Fruit fly (Drosophila melanogaster) whole organism, wandering third instar larva: ENCODE measurements around the gene CG43732.

Experiments
- Abd-B ChIP-seq: fragments of >200 bp; optimal IDR thresholded peaks from 2 replicates; lab custom pipeline; 2017; ENCODE audit warnings: missing biosample characterization, missing genetic modification characterization
- CG32264 ChIP-seq: fragments of 200-800 bp; sonication (Bioruptor generic); optimal IDR thresholded peaks from 2 replicates; lab custom pipeline; 2016; ENCODE audit warnings: missing biosample characterization, missing genetic modification characterization
- CG9705 ChIP-seq: fragments of 200-800 bp; sonication (Bioruptor generic); optimal IDR thresholded peaks from 2 replicates; lab custom pipeline; 2018; ENCODE audit warnings: missing biosample characterization, mild to moderate bottlenecking, missing genetic modification characterization
- CrebA ChIP-seq: fragments of 200-800 bp; sonication (Bioruptor generic); optimal IDR thresholded peaks from 2 replicates; lab custom pipeline; 2016; ENCODE audit warnings: missing biosample characterization, mild to moderate bottlenecking, missing genetic modification characterization, borderline replicate concordance
- Dif ChIP-seq: fragments of 200-275, 200-300 bp; sonication (Bioruptor generic); optimal IDR thresholded peaks from 2 replicates; lab custom pipeline; 2018; ENCODE audit warnings: missing biosample characterization, missing genetic modification characterization; ENCODE audit not compliant: partially characterized antibody
- HLH106 ChIP-seq: fragments of 200-800 bp; optimal IDR thresholded peaks from 3 replicates; lab custom pipeline; 2019; ENCODE audit warnings: missing biosample characterization, mild to moderate bottlenecking, missing genetic modification characterization, moderate library complexity
- Hnf4 ChIP-seq: fragments of 200-800 bp; sonication (Bioruptor generic); optimal IDR thresholded peaks from 2 replicates; lab custom pipeline; 2016; ENCODE audit warnings: missing biosample characterization, mild to moderate bottlenecking, missing genetic modification characterization
- Hr78 ChIP-seq: fragments of >200 bp; optimal IDR thresholded peaks from 2 replicates; lab custom pipeline; 2017; ENCODE audit warnings: missing biosample characterization, missing genetic modification characterization
- Hr83 ChIP-seq: fragments of 200-300 bp; sonication (Bioruptor generic); optimal IDR thresholded peaks from 2 replicates; lab custom pipeline; 2016; ENCODE audit warnings: missing biosample characterization, mild to moderate bottlenecking, missing genetic modification characterization, moderate library complexity; ENCODE audit not compliant: poor library complexity, severe bottlenecking
- Mio ChIP-seq: sonication (Bioruptor generic); optimal IDR thresholded peaks from 2 replicates; lab custom pipeline; 2016; ENCODE audit warnings: missing biosample characterization, missing genetic modification characterization
- N ChIP-seq: fragments of >200 bp; optimal IDR thresholded peaks from 2 replicates; lab custom pipeline; 2018; ENCODE audit warnings: missing biosample characterization, missing external identifiers, missing genetic modification characterization
- OdsH ChIP-seq: fragments of 200-800 bp; sonication (Bioruptor generic); optimal IDR thresholded peaks from 2 replicates; lab custom pipeline; 2016; ENCODE audit warnings: missing biosample characterization, mild to moderate bottlenecking, missing genetic modification characterization
- Rel ChIP-seq, 2 experiments: fragments of 200-800 bp; sonication (Bioruptor generic) in 1 of 2; optimal IDR thresholded peaks; 2 replicates in 1 of 2; 3 replicates in 1 of 2; lab custom pipeline; 2016 to 2019; ENCODE audit warnings: mild to moderate bottlenecking in 2 of 2, missing biosample characterization in 2 of 2, missing genetic modification characterization in 2 of 2, moderate library complexity in 1 of 2
- Sp1 ChIP-seq: fragments of 200-800 bp; sonication (Bioruptor generic); optimal IDR thresholded peaks from 3 replicates; lab custom pipeline; 2019; ENCODE audit warnings: missing biosample characterization, mild to moderate bottlenecking, missing genetic modification characterization, moderate library complexity
- Vsx2 ChIP-seq: fragments of 200-300, 225-300 bp; sonication (Bioruptor generic); optimal IDR thresholded peaks from 2 replicates; lab custom pipeline; 2018; ENCODE audit warnings: missing biosample characterization, missing genetic modification characterization; ENCODE audit not compliant: partially characterized antibody
- br ChIP-seq: fragments of 200-800 bp; sonication (Bioruptor generic); optimal IDR thresholded peaks from 2 replicates; lab custom pipeline; 2016; ENCODE audit warnings: missing biosample characterization, missing genetic modification characterization
- brk ChIP-seq: fragments of 200-800 bp; sonication (Bioruptor generic); optimal IDR thresholded peaks from 2 replicates; lab custom pipeline; 2016; ENCODE audit warnings: missing biosample characterization, mild to moderate bottlenecking, missing genetic modification characterization
- dl ChIP-seq, 2 experiments: fragments of 175-275, 200-275 bp in 1 of 2; fragments of 200-275 bp in 1 of 2; sonication (Bioruptor generic); optimal IDR thresholded peaks; lab custom pipeline; 2018; ENCODE audit warnings: mild to moderate bottlenecking in 2 of 2, missing biosample characterization in 2 of 2, missing genetic modification characterization in 2 of 2, moderate library complexity in 2 of 2; ENCODE audit not compliant: partially characterized antibody in 2 of 2, insufficient read depth in 1 of 2
- dmrt93B ChIP-seq: fragments of 200-800 bp; sonication (Bioruptor generic); optimal IDR thresholded peaks from 2 replicates; lab custom pipeline; 2018; ENCODE audit warnings: missing biosample characterization, mild to moderate bottlenecking, missing genetic modification characterization
- dsf ChIP-seq: sonication (Bioruptor generic); optimal IDR thresholded peaks from 2 replicates; lab custom pipeline; 2016; ENCODE audit warnings: missing biosample characterization, missing genetic modification characterization, borderline replicate concordance
- ey ChIP-seq: fragments of 200-800 bp; sonication (Bioruptor generic); optimal IDR thresholded peaks from 2 replicates; lab custom pipeline; 2016; ENCODE audit warnings: missing biosample characterization, missing genetic modification characterization
- foxo ChIP-seq, 2 experiments: fragments of 200-800 bp; sonication (Bioruptor generic); optimal IDR thresholded peaks; 2 replicates in 1 of 2; 3 replicates in 1 of 2; lab custom pipeline; 2016 to 2017; ENCODE audit warnings: missing biosample characterization in 2 of 2, missing genetic modification characterization in 2 of 2
- fru ChIP-seq: fragments of 200-800 bp; sonication (Bioruptor generic); optimal IDR thresholded peaks from 3 replicates; lab custom pipeline; 2016; ENCODE audit warnings: missing biosample characterization, mild to moderate bottlenecking, missing genetic modification characterization
- h ChIP-seq: fragments of 200-800 bp; sonication (Bioruptor generic); optimal IDR thresholded peaks from 3 replicates; lab custom pipeline; 2016; ENCODE audit warnings: missing biosample characterization, mild to moderate bottlenecking, missing genetic modification characterization
- jim ChIP-seq: fragments of 175-275, 200-325 bp; sonication (Bioruptor generic); optimal IDR thresholded peaks from 2 replicates; lab custom pipeline; 2016; ENCODE audit warnings: missing biosample characterization, mild to moderate bottlenecking, missing genetic modification characterization
- lola ChIP-seq: fragments of >200 bp; optimal IDR thresholded peaks from 2 replicates; lab custom pipeline; 2017; ENCODE audit warnings: missing biosample characterization, missing genetic modification characterization
- pan ChIP-seq: fragments of >200 bp; optimal IDR thresholded peaks from 2 replicates; lab custom pipeline; 2017
- psq ChIP-seq: fragments of 200-800 bp; sonication (Bioruptor generic); optimal IDR thresholded peaks from 3 replicates; lab custom pipeline; 2017; ENCODE audit warnings: missing biosample characterization, mild to moderate bottlenecking, missing genetic modification characterization, moderate library complexity
- rgr ChIP-seq: fragments of 200-800 bp; sonication (Bioruptor generic); optimal IDR thresholded peaks from 3 replicates; lab custom pipeline; 2016; ENCODE audit warnings: missing biosample characterization, mild to moderate bottlenecking, missing genetic modification characterization
- sage ChIP-seq: fragments of 200-800 bp; sonication (Bioruptor generic); optimal IDR thresholded peaks from 2 replicates; lab custom pipeline; 2016; ENCODE audit warnings: missing biosample characterization, mild to moderate bottlenecking, missing genetic modification characterization
- sv ChIP-seq: fragments of 200-800 bp; sonication (Bioruptor generic); optimal IDR thresholded peaks from 3 replicates; lab custom pipeline; 2016; ENCODE audit warnings: missing biosample characterization, missing genetic modification characterization
- tai ChIP-seq: sonication (Bioruptor generic); optimal IDR thresholded peaks from 2 replicates; lab custom pipeline; 2016; ENCODE audit warnings: missing biosample characterization, missing genetic modification characterization
- usp ChIP-seq: fragments of >200 bp; optimal IDR thresholded peaks from 2 replicates; lab custom pipeline; 2017; ENCODE audit warnings: missing biosample characterization, missing genetic modification characterization
- woc ChIP-seq: sonication (Bioruptor generic); optimal IDR thresholded peaks from 2 replicates; lab custom pipeline; 2016; ENCODE audit warnings: missing biosample characterization, mild to moderate bottlenecking, missing genetic modification characterization

CG43732 gene

dm6 chr3R:18910336-18910735 is 39.7 kb upstream of the CG43732 start:
- TF ChIP-seq CG32264 (GFP tag; lab: Kevin White, UChicago) (no peak), fru (GFP tag; lab: Kevin White, UChicago) (no peak), h (GFP tag; lab: Kevin White, UChicago) (no peak), dsf (GFP tag; lab: Kevin White, UChicago) (no peak), Dif (GFP tag; lab: Kevin White, UChicago) (no peak), tai (GFP tag; lab: Kevin White, UChicago) (no peak), Rel (GFP tag; optimal IDR thresholded peaks at IDR 0.05; lab: Kevin White, UChicago) (no peak), Rel (tag; optimal IDR thresholded peaks at IDR 0.05; lab: Kevin White, UChicago) (no peak), HLH106 (tag; lab: Kevin White, UChicago) (no peak), sage (GFP tag; lab: Kevin White, UChicago) (no peak), dmrt93B (GFP tag; lab: Kevin White, UChicago) (no peak), br (GFP tag; lab: Kevin White, UChicago) (no peak), lola (GFP tag; lab: Kevin White, UChicago) (no peak), Hr78 (GFP tag; lab: Kevin White, UChicago) (no peak), psq (no peak), usp (GFP tag; lab: Kevin White, UChicago) (no peak), Vsx2 (no peak), woc (no peak), foxo (GFP tag; optimal IDR thresholded peaks at IDR 0.05; lab: Kevin White, UChicago) (no peak)

dm6 chr3R:18910923-18911322 is 39.1 kb upstream of the CG43732 start:
- TF ChIP-seq pan (no peak), dsf (GFP tag; lab: Kevin White, UChicago) (no peak), CG9705 (GFP tag; lab: Kevin White, UChicago) (no peak), Hr78 (GFP tag; lab: Kevin White, UChicago) (no peak), foxo (GFP tag; optimal IDR thresholded peaks at IDR 0.05; lab: Kevin White, UChicago) (peak in 1 of 2 experiments; percentile 3), CrebA (GFP tag; lab: Kevin White, UChicago) (no peak), OdsH (GFP tag; lab: Kevin White, UChicago) (no peak), dl (GFP tag; optimal IDR thresholded peaks at IDR 0.05; lab: Kevin White, UChicago; ENCODE audit: insufficient read depth in 1 of 2, partially characterized antibody in 2 of 2) (no peak), h (GFP tag; lab: Kevin White, UChicago) (no peak)

- TF ChIP-seq Sp1 (GFP tag; lab: Kevin White, UChicago): no peak
- peak in 1 of 2 experiments; percentile 39 for TF ChIP-seq dl (GFP tag; optimal IDR thresholded peaks at IDR 0.05; lab: Kevin White, UChicago; ENCODE audit: insufficient read depth in 1 of 2, partially characterized antibody in 2 of 2)
- TF ChIP-seq foxo (GFP tag; optimal IDR thresholded peaks at IDR 0.05; lab: Kevin White, UChicago): peak in 1 of 2 experiments; percentile 1
- TF ChIP-seq HLH106 (tag; lab: Kevin White, UChicago): peak; percentile 29
- peak; percentile 20 for TF ChIP-seq fru (GFP tag; lab: Kevin White, UChicago)
- TF ChIP-seq Hr83: no peak
- TF ChIP-seq woc: peak; percentile 54
- TF ChIP-seq br (GFP tag; lab: Kevin White, UChicago): peak; percentile 2
- TF ChIP-seq h (GFP tag; lab: Kevin White, UChicago): peak; percentile 1
- TF ChIP-seq Dif (GFP tag; lab: Kevin White, UChicago): peak; percentile 77
- no peak for TF ChIP-seq sv
Measured at dm6 chr3R:18912782-18913331, 37.1 kb upstream of the CG43732 start, which contains the start of gene Sgsh. Gene Sgsh, minus strand, starts transcription at chr3R:18912922.

dm6 chr3R:18913856-18914593 is 36.0 kb upstream of the CG43732 start:
- TF ChIP-seq ey (GFP tag; lab: Kevin White, UChicago): peak; percentile 40
- no peak for TF ChIP-seq usp (GFP tag; lab: Kevin White, UChicago)
- peak; percentile 40 for TF ChIP-seq Sp1 (GFP tag; lab: Kevin White, UChicago)
- TF ChIP-seq rgr (GFP tag; lab: Kevin White, UChicago): peak; percentile 50
- no peak for TF ChIP-seq Vsx2
- peak; percentile 24 for TF ChIP-seq br (GFP tag; lab: Kevin White, UChicago)
- no peak for TF ChIP-seq Mio (GFP tag; lab: Kevin White, UChicago)
- peak; percentile 24 for TF ChIP-seq CG9705 (GFP tag; lab: Kevin White, UChicago)
- TF ChIP-seq h (GFP tag; lab: Kevin White, UChicago): peak; percentile 82
- peak; percentile 65 for TF ChIP-seq HLH106 (tag; lab: Kevin White, UChicago)
- no peak for TF ChIP-seq sv
- TF ChIP-seq CrebA (GFP tag; lab: Kevin White, UChicago): no peak
- no peak for TF ChIP-seq tai (GFP tag; lab: Kevin White, UChicago)
- TF ChIP-seq OdsH (GFP tag; lab: Kevin White, UChicago): peak; percentile 39
- TF ChIP-seq woc: peak; percentile 35
- no peak for TF ChIP-seq lola (GFP tag; lab: Kevin White, UChicago)
- TF ChIP-seq Abd-B (GFP tag; lab: Kevin White, UChicago): no peak
- TF ChIP-seq N (GFP tag; lab: Kevin White, UChicago): no peak
- TF ChIP-seq foxo (GFP tag; optimal IDR thresholded peaks at IDR 0.05; lab: Kevin White, UChicago): peak in 1 of 2 experiments; percentile 71
- TF ChIP-seq jim (GFP tag; lab: Kevin White, UChicago): no peak
- TF ChIP-seq Dif (GFP tag; lab: Kevin White, UChicago): peak; percentile 66
- TF ChIP-seq dl (GFP tag; optimal IDR thresholded peaks at IDR 0.05; lab: Kevin White, UChicago; ENCODE audit: insufficient read depth in 1 of 2, partially characterized antibody in 2 of 2): peak; percentile 24 to 46
- peak; percentile 55 for TF ChIP-seq CG32264 (GFP tag; lab: Kevin White, UChicago)
- peak; percentile 21 for TF ChIP-seq fru (GFP tag; lab: Kevin White, UChicago)
- no peak for TF ChIP-seq Rel (GFP tag; optimal IDR thresholded peaks at IDR 0.05; lab: Kevin White, UChicago)
- TF ChIP-seq Rel (tag; optimal IDR thresholded peaks at IDR 0.05; lab: Kevin White, UChicago): no peak
- no peak for TF ChIP-seq psq
- peak; percentile 42 for TF ChIP-seq Hnf4
- peak; percentile 19 for TF ChIP-seq brk (GFP tag; lab: Kevin White, UChicago)
- no peak for TF ChIP-seq Hr83
